Fruit fly (Drosophila melanogaster) S2 (cell line): ENCODE results near the gene Pebp1.

Source experiments
- CG8478 ChIP-seq: fragments of >200 bp; optimal IDR thresholded peaks from 2 replicates; lab custom pipeline; 2018
- CTCF ChIP-seq, 2 experiments: fragments of >200 bp; optimal IDR thresholded peaks; 2 replicates each; lab custom pipeline; 2018

DNA sequence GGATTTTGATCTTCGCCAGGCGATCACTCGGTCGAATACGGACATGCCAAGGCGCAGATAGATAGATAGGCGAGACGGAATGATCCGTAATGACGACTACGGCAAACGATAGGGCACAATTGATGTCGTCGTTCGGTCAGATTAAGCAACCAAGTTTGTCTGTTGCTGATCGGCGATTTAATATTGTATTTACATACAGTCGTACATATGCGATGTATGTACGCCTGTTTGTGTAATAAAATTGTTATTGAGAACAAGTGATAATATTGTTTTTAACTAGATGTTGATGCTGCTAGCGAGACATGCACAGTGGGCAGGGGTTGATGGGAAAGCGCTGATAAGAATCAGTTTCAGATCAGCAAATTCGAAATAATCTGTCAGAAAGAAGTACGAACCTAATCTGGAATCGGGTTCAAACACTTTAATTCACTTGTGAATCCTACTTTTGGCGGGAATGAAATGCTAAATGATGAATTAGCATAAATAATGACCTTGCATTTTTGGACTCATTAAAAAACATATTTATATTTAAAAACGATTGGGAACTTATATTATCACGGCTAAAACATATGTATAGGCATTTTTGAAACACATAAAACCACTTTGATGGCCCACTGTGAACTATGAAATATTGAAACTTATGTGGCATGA lies 10.4 kb upstream of the Pebp1 start:
- TF ChIP-seq CG8478, result no peak
- no peak for TF ChIP-seq CTCF (optimal IDR thresholded peaks at IDR 0.05; lab: Kevin White, UChicago)
